Worm (Caenorhabditis elegans) whole organism, young adult: Measurements from ENCODE around the gene tsct-1.
A peak's percentile ranks its signal among the peaks of the same experiment; 100 is the strongest.

Experiments
- B0019.2 ChIP-seq: fragments of 200-800 bp; sonication (Bioruptor generic); conservative IDR thresholded peaks from 2 replicates; pipeline ENCODE4 v1.3.6; 2022; ENCODE audit warnings: missing genetic modification reagents, missing genetic modification characterization, missing compliant biosample characterization
- B0035.1 ChIP-seq: sonication (generic microtip); optimal IDR thresholded peaks from 2 replicates; lab custom pipeline; 2016; ENCODE audit warnings: missing genetic modification characterization, mild to moderate bottlenecking, missing compliant biosample characterization, missing genotype, missing genetic modification reagents
- B0336.3 ChIP-seq: fragments of 200-800 bp; sonication (Bioruptor generic); IDR thresholded peaks from 2 replicates; pipeline ENCODE4 v1.3.6; 2022; ENCODE audit warnings: missing genetic modification characterization, missing compliant biosample characterization
- C06A6.2 ChIP-seq: fragments of 200-800 bp; sonication (Bioruptor generic); conservative IDR thresholded peaks from 2 replicates; pipeline ENCODE4 v1.3.6; 2022; ENCODE audit warnings: missing genetic modification characterization, missing compliant biosample characterization
- D2030.7 ChIP-seq: fragments of 200-800 bp; sonication (Bioruptor generic); IDR thresholded peaks from 2 replicates; pipeline ENCODE4 v1.3.6; 2022; ENCODE audit warnings: missing genetic modification reagents, missing genetic modification characterization, missing compliant biosample characterization
- F10E7.11 ChIP-seq: sonication (generic microtip); optimal IDR thresholded peaks from 2 replicates; lab custom pipeline; 2017; ENCODE audit warnings: mild to moderate bottlenecking, missing genetic modification characterization, moderate library complexity, missing compliant biosample characterization
- F23B12.7 ChIP-seq: sonication (generic microtip); optimal IDR thresholded peaks from 2 replicates; lab custom pipeline; 2017; ENCODE audit warnings: missing genetic modification characterization, mild to moderate bottlenecking, missing compliant biosample characterization, antibody characterized with exemption, moderate library complexity; ENCODE audit not compliant: insufficient read depth
- F49E8.2 ChIP-seq: sonication (generic microtip); optimal IDR thresholded peaks from 3 replicates; lab custom pipeline; 2017; ENCODE audit warnings: missing genetic modification characterization, mild to moderate bottlenecking, missing compliant biosample characterization, antibody characterized with exemption, moderate library complexity; ENCODE audit not compliant: insufficient read depth
- F57A8.1 ChIP-seq: fragments of 200-800 bp; sonication (Bioruptor generic); optimal IDR thresholded peaks from 2 replicates; lab custom pipeline; 2018; ENCODE audit warnings: mild to moderate bottlenecking, missing genetic modification characterization, moderate library complexity, missing compliant biosample characterization
- T07F8.4 ChIP-seq: sonication (generic microtip); optimal IDR thresholded peaks from 2 replicates; lab custom pipeline; 2016; ENCODE audit warnings: mild to moderate bottlenecking, missing genetic modification characterization, moderate library complexity, missing compliant biosample characterization
- Y56A3A.18 ChIP-seq: fragments of 200-800 bp; sonication (Bioruptor generic); IDR thresholded peaks from 2 replicates; pipeline ENCODE4 v1.3.6; 2022; ENCODE audit warnings: missing genetic modification reagents, missing genetic modification characterization, missing compliant biosample characterization
- ZK185.1 ChIP-seq: sonication (generic microtip); optimal IDR thresholded peaks from 2 replicates; lab custom pipeline; 2016; ENCODE audit warnings: mild to moderate bottlenecking, missing genetic modification characterization, missing compliant biosample characterization; ENCODE audit not compliant: poor library complexity, severe bottlenecking
- akir-1 ChIP-seq: fragments of 200-800 bp; sonication (Bioruptor generic); optimal IDR thresholded peaks from 2 replicates; lab custom pipeline; 2018; ENCODE audit warnings: mild to moderate bottlenecking, missing genetic modification characterization, moderate library complexity, missing compliant biosample characterization
- atf-7 ChIP-seq: sonication (generic microtip); optimal IDR thresholded peaks from 2 replicates; lab custom pipeline; 2017; ENCODE audit warnings: mild to moderate bottlenecking, missing genetic modification characterization, missing compliant biosample characterization
- attf-5 ChIP-seq: fragments of 200-800 bp; sonication (Bioruptor generic); optimal IDR thresholded peaks from 2 replicates; lab custom pipeline; 2018; ENCODE audit warnings: mild to moderate bottlenecking, missing genetic modification characterization, missing compliant biosample characterization
- ccch-3 ChIP-seq: fragments of 200-800 bp; sonication (Bioruptor generic); optimal IDR thresholded peaks from 2 replicates; lab custom pipeline; 2018; ENCODE audit warnings: mild to moderate bottlenecking, missing genetic modification characterization, missing compliant biosample characterization
- cebp-2 ChIP-seq: fragments of 200-800 bp; sonication (Bioruptor generic); IDR thresholded peaks from 2 replicates; pipeline ENCODE4 v1.3.6; 2022; ENCODE audit warnings: missing genetic modification characterization, missing compliant biosample characterization
- ceh-100 ChIP-seq: fragments of 200-800 bp; sonication (Bioruptor generic); IDR thresholded peaks from 2 replicates; pipeline ENCODE4 v1.3.6; 2022; ENCODE audit warnings: missing genetic modification reagents, missing genetic modification characterization, missing compliant biosample characterization
- ceh-40 ChIP-seq: fragments of 200-800 bp; sonication (Bioruptor generic); IDR thresholded peaks from 2 replicates; pipeline ENCODE4 v1.3.6; 2022; ENCODE audit warnings: missing genetic modification characterization, missing compliant biosample characterization
- ceh-58 ChIP-seq: fragments of 200-800 bp; sonication (Bioruptor generic); IDR thresholded peaks from 2 replicates; pipeline ENCODE4 v1.3.6; 2022; ENCODE audit warnings: missing genetic modification characterization, missing compliant biosample characterization
- ceh-79 ChIP-seq: sonication (generic microtip); optimal IDR thresholded peaks from 2 replicates; lab custom pipeline; 2017; ENCODE audit warnings: mild to moderate bottlenecking, missing genetic modification characterization, missing compliant biosample characterization
- dox-1 ChIP-seq: fragments of 200-800 bp; sonication (Bioruptor generic); IDR thresholded peaks from 2 replicates; pipeline ENCODE4 v1.3.6; 2022; ENCODE audit warnings: missing genetic modification reagents, missing genetic modification characterization, missing compliant biosample characterization
- dpff-1 ChIP-seq: sonication (generic microtip); optimal IDR thresholded peaks from 2 replicates; lab custom pipeline; 2017; ENCODE audit warnings: mild to moderate bottlenecking, missing genetic modification characterization, missing compliant biosample characterization
- egrh-3 ChIP-seq: fragments of 200-800 bp; sonication (Bioruptor generic); IDR thresholded peaks from 2 replicates; pipeline ENCODE4 v1.3.6; 2022; ENCODE audit warnings: missing genetic modification reagents, missing genetic modification characterization, missing compliant biosample characterization
- gei-17 ChIP-seq: fragments of 200-800 bp; sonication (Bioruptor generic); optimal IDR thresholded peaks from 2 replicates; lab custom pipeline; 2018; ENCODE audit warnings: mild to moderate bottlenecking, missing genetic modification characterization, missing compliant biosample characterization
- hmg-1.2 ChIP-seq: fragments of 200-800 bp; sonication (Bioruptor generic); IDR thresholded peaks from 2 replicates; pipeline ENCODE4 v1.3.6; 2022; ENCODE audit warnings: missing genetic modification reagents, missing genetic modification characterization, missing compliant biosample characterization
- lag-1 ChIP-seq: fragments of 200-800 bp; sonication (Bioruptor generic); IDR thresholded peaks from 2 replicates; pipeline ENCODE4 v1.3.6; 2022; ENCODE audit warnings: missing genetic modification reagents, missing genetic modification characterization, missing compliant biosample characterization
- let-607 ChIP-seq, 2 experiments: fragments of 200-800 bp in 1 of 2; sonication (Bioruptor generic) in 1 of 2; sonication (generic microtip) in 1 of 2; optimal IDR thresholded peaks; 2 replicates each; lab custom pipeline; 2016 to 2018; ENCODE audit warnings: mild to moderate bottlenecking in 2 of 2, missing compliant biosample characterization in 2 of 2, missing genetic modification characterization in 2 of 2, moderate library complexity in 2 of 2, missing genotype in 1 of 2
- lin-40 ChIP-seq: sonication (generic microtip); optimal IDR thresholded peaks from 2 replicates; lab custom pipeline; 2016; ENCODE audit warnings: missing genetic modification characterization, mild to moderate bottlenecking, missing compliant biosample characterization, missing genotype, missing genetic modification reagents
- lin-54 ChIP-seq: fragments of 200-800 bp; sonication (Bioruptor generic); optimal IDR thresholded peaks from 2 replicates; lab custom pipeline; 2018; ENCODE audit warnings: mild to moderate bottlenecking, missing genetic modification characterization, missing compliant biosample characterization
- lir-1 ChIP-seq: fragments of 200-800 bp; sonication (Bioruptor generic); conservative IDR thresholded peaks from 2 replicates; pipeline ENCODE4 v1.3.6; 2022; ENCODE audit warnings: missing genetic modification reagents, missing genetic modification characterization, missing compliant biosample characterization
- madf-10 ChIP-seq: sonication (generic microtip); optimal IDR thresholded peaks from 2 replicates; lab custom pipeline; 2016; ENCODE audit warnings: mild to moderate bottlenecking, missing genetic modification characterization, missing compliant biosample characterization
- mel-28 ChIP-seq: sonication (generic microtip); optimal IDR thresholded peaks from 2 replicates; lab custom pipeline; 2016; ENCODE audit warnings: borderline replicate concordance, mild to moderate bottlenecking, missing genetic modification characterization, missing compliant biosample characterization
- nfya-1 ChIP-seq: sonication (generic microtip); optimal IDR thresholded peaks from 2 replicates; lab custom pipeline; 2017; ENCODE audit warnings: antibody characterized with exemption, missing compliant biosample characterization, missing genetic modification characterization, borderline replicate concordance; ENCODE audit not compliant: insufficient read depth
- nfyb-1 ChIP-seq: fragments of 200-800 bp; sonication (Bioruptor generic); IDR thresholded peaks from 2 replicates; pipeline ENCODE4 v1.3.6; 2022; ENCODE audit warnings: missing genetic modification reagents, missing genetic modification characterization, missing compliant biosample characterization
- nhr-120 ChIP-seq: fragments of 200-800 bp; sonication (Bioruptor generic); IDR thresholded peaks from 2 replicates; pipeline ENCODE4 v1.3.6; 2022; ENCODE audit warnings: missing genetic modification characterization, missing compliant biosample characterization
- nhr-27 ChIP-seq: fragments of 200-800 bp; sonication (Bioruptor generic); optimal IDR thresholded peaks from 2 replicates; lab custom pipeline; 2018; ENCODE audit warnings: mild to moderate bottlenecking, missing genetic modification characterization, moderate library complexity, missing compliant biosample characterization
- pbrm-1 ChIP-seq: fragments of 200-800 bp; sonication (Bioruptor generic); IDR thresholded peaks from 2 replicates; pipeline ENCODE4 v1.3.6; 2022; ENCODE audit warnings: missing genetic modification reagents, missing genetic modification characterization, missing compliant biosample characterization
- rcor-1 ChIP-seq: fragments of 200-800 bp; sonication (Bioruptor generic); IDR thresholded peaks from 2 replicates; pipeline ENCODE4 v1.3.6; 2022; ENCODE audit warnings: missing genetic modification reagents, missing genetic modification characterization, missing compliant biosample characterization
- repo-1 ChIP-seq: sonication (generic microtip); optimal IDR thresholded peaks from 2 replicates; lab custom pipeline; 2017; ENCODE audit warnings: mild to moderate bottlenecking, missing genetic modification characterization, missing compliant biosample characterization
- snpc-3.4 ChIP-seq: sonication (generic microtip); optimal IDR thresholded peaks from 2 replicates; lab custom pipeline; 2017; ENCODE audit warnings: missing genetic modification characterization, mild to moderate bottlenecking, missing compliant biosample characterization, antibody characterized with exemption, moderate library complexity, missing genotype, missing genetic modification reagents
- sptf-2 ChIP-seq: fragments of 200-800 bp; sonication (Bioruptor generic); optimal IDR thresholded peaks from 2 replicates; lab custom pipeline; 2018; ENCODE audit warnings: mild to moderate bottlenecking, missing genetic modification characterization, missing compliant biosample characterization
- tbp1 ChIP-seq: fragments of 200-800 bp; sonication (Bioruptor generic); optimal IDR thresholded peaks from 2 replicates; lab custom pipeline; 2018; ENCODE audit warnings: mild to moderate bottlenecking, missing genetic modification characterization, missing compliant biosample characterization
- tbx-9 ChIP-seq: sonication (generic microtip); optimal IDR thresholded peaks from 2 replicates; lab custom pipeline; 2016; ENCODE audit warnings: borderline replicate concordance, missing genetic modification characterization, inconsistent platforms, missing compliant biosample characterization
- tlf-1 ChIP-seq: fragments of 200-800 bp; sonication (Bioruptor generic); optimal IDR thresholded peaks from 2 replicates; lab custom pipeline; 2018; ENCODE audit warnings: mild to moderate bottlenecking, missing genetic modification characterization, missing compliant biosample characterization
- unc-62 ChIP-seq: fragments of 150-350 bp; optimal IDR thresholded peaks from 2 replicates; lab custom pipeline; 2014; ENCODE audit warnings: missing biosample characterization, missing genetic modification reagents, missing genetic modification characterization
- ztf-22 ChIP-seq: fragments of 200-800 bp; sonication (Bioruptor generic); optimal IDR thresholded peaks from 2 replicates; lab custom pipeline; 2018; ENCODE audit warnings: mild to moderate bottlenecking, missing genetic modification characterization, moderate library complexity, missing compliant biosample characterization
- ztf-6 ChIP-seq: fragments of 200-800 bp; sonication (Bioruptor generic); IDR thresholded peaks from 2 replicates; pipeline ENCODE4 v1.3.6; 2022; ENCODE audit warnings: missing genetic modification reagents, missing genetic modification characterization, missing compliant biosample characterization

Gene tsct-1

ce11 chrX:12452143-12452570 is 18.3 kb downstream of the tsct-1 start (continued):
- TF ChIP-seq B0019.2 (GFP tag; lab: Robert Waterston, UW) (no peak), B0336.3 (peak; percentile 58; the same call in 1 of the 2 replicates), sptf-2 (GFP tag; lab: Kevin White, UChicago) (no peak), tlf-1 (no peak), ztf-6 (GFP tag; lab: Robert Waterston, UW) (0 out of 2 replicates have a peak, but pooled peaks have one; percentile 15), gei-17 (GFP tag; lab: Kevin White, UChicago) (peak; percentile 50), hmg-1.2 (GFP tag; lab: Robert Waterston, UW) (peak; percentile 34; the same call in 1 of the 2 replicates), ceh-100 (no peak), dpff-1 (tag; lab: Kevin White, UChicago) (no peak), Y56A3A.18 (GFP tag; lab: Robert Waterston, UW) (no peak), C06A6.2 (GFP tag; lab: Robert Waterston, UW) (no peak), ztf-22 (no peak), lin-54 (peak; percentile 29), pbrm-1 (GFP tag; lab: Robert Waterston, UW) (no peak; the same call in 1 of the 2 replicates), snpc-3.4 (tag; lab: Kevin White, UChicago) (no peak), D2030.7 (GFP tag; lab: Robert Waterston, UW) (no peak), attf-5 (peak; percentile 57), B0035.1 (no peak), repo-1 (no peak), ccch-3 (GFP tag; lab: Kevin White, UChicago) (no peak), F10E7.11 (tag; lab: Kevin White, UChicago) (no peak), F49E8.2 (tag; lab: Kevin White, UChicago) (no peak), tbp1 (GFP tag; lab: Kevin White, UChicago) (no peak), lag-1 (GFP tag; lab: Robert Waterston, UW) (0 out of 2 replicates have a peak, but pooled peaks have one; percentile 10), lin-40 (tag; lab: Kevin White, UChicago) (peak; percentile 54), let-607 (tag; optimal IDR thresholded peaks at IDR 0.05; lab: Kevin White, UChicago) (peak; percentile 56 to 62), lir-1 (GFP tag; lab: Robert Waterston, UW) (0 out of 2 replicates have a peak, but pooled peaks have one; percentile 20), F23B12.7 (tag; lab: Kevin White, UChicago) (peak; percentile 52), mel-28 (tag; lab: Kevin White, UChicago) (no peak), nhr-120 (GFP tag; lab: Robert Waterston, UW) (no peak), akir-1 (no peak), ceh-40 (GFP tag; lab: Robert Waterston, UW) (no peak), rcor-1 (GFP tag; lab: Robert Waterston, UW) (peak; percentile 41; the same call in 1 of the 2 replicates), tbx-9 (tag; lab: Kevin White, UChicago) (no peak), ceh-79 (peak; percentile 11), cebp-2 (no peak), T07F8.4 (no peak), ceh-58 (GFP tag; lab: Robert Waterston, UW) (no peak), nfya-1 (no peak), egrh-3 (GFP tag; lab: Robert Waterston, UW) (peak; percentile 59; the same call in 1 of the 2 replicates), unc-62 (GFP tag; lab: Kevin White, UChicago) (no peak), madf-10 (tag; lab: Kevin White, UChicago) (peak; percentile 69), F57A8.1 (no peak), atf-7 (tag; lab: Kevin White, UChicago) (peak; percentile 24), ZK185.1 (tag; lab: Kevin White, UChicago) (no peak), nhr-27 (tag; lab: Kevin White, UChicago) (no peak), nfyb-1 (GFP tag; lab: Robert Waterston, UW) (peak; percentile 18; the same call in 1 of the 2 replicates), dox-1 (GFP tag; lab: Robert Waterston, UW) (peak; percentile 58)
